Worm (Caenorhabditis elegans): Measurements from ENCODE around the gene T23B12.6.

The T23B12.6 gene

ce11 chrV:8445636-8446035 lies 14.6 kb downstream of the T23B12.6 start:
- TF ChIP-seq mbf-1 (tag; optimal IDR thresholded peaks at IDR 0.05) (no peak), nhr-23 (tag; optimal IDR thresholded peaks at IDR 0.05) (no peak), nhr-237 (tag; optimal IDR thresholded peaks at IDR 0.05) (no peak), lsy-2 (tag; optimal IDR thresholded peaks at IDR 0.05) (peak in 1 of 2 experiments; percentile 20), ZK546.5 (tag; optimal IDR thresholded peaks at IDR 0.05) (no peak), gmeb-1 (tag; optimal IDR thresholded peaks at IDR 0.05) (peak; percentile 48), lin-11 (tag; optimal IDR thresholded peaks at IDR 0.05) (no peak), lin-39 (tag; optimal IDR thresholded peaks at IDR 0.05) (no peak), crh-2 (tag; optimal IDR thresholded peaks at IDR 0.05) (peak; percentile 50), nhr-11 (tag; optimal IDR thresholded peaks at IDR 0.05) (no peak), skn-1 (tag; optimal IDR thresholded peaks at IDR 0.05) (no peak), sem-4 (tag; optimal IDR thresholded peaks at IDR 0.05) (no peak), sma-9 (GFP tag; optimal IDR thresholded peaks at IDR 0.05) (peak; percentile 56), sma-9 (tag; optimal IDR thresholded peaks at IDR 0.05) (no peak), nhr-25 (tag; optimal IDR thresholded peaks at IDR 0.05) (peak; percentile 33), blmp-1 (tag; optimal IDR thresholded peaks at IDR 0.05; ENCODE audit: insufficient read depth) (no peak), nhr-12 (tag; optimal IDR thresholded peaks at IDR 0.05) (no peak), F13H6.1 (tag; optimal IDR thresholded peaks at IDR 0.05) (peak; percentile 38), elt-1 (tag; optimal IDR thresholded peaks at IDR 0.05) (no peak), unc-55 (GFP tag; optimal IDR thresholded peaks at IDR 0.05) (no peak), aly-2 (tag; optimal IDR thresholded peaks at IDR 0.05) (no peak), unc-39 (tag; optimal IDR thresholded peaks at IDR 0.05) (no peak), fos-1 (tag; optimal IDR thresholded peaks at IDR 0.05) (peak; percentile 65), dmd-4 (tag; optimal IDR thresholded peaks at IDR 0.05) (no peak), mab-5 (tag; optimal IDR thresholded peaks at IDR 0.05) (no peak), nhr-6 (tag; optimal IDR thresholded peaks at IDR 0.05) (no peak), nhr-21 (tag; optimal IDR thresholded peaks at IDR 0.05) (peak; percentile 14), ceh-16 (tag; optimal IDR thresholded peaks at IDR 0.05) (no peak), alr-1 (tag; optimal IDR thresholded peaks at IDR 0.05) (no peak), ceh-82 (tag; optimal IDR thresholded peaks at IDR 0.05) (no peak), ztf-1 (GFP tag; conservative IDR thresholded peaks at IDR 0.05) (no peak), C34F6.9 (tag; optimal IDR thresholded peaks at IDR 0.05) (peak; percentile 16), ztf-4 (tag; optimal IDR thresholded peaks at IDR 0.05) (no peak), lin-13 (GFP tag; optimal IDR thresholded peaks at IDR 0.05) (no peak), ama-1 (optimal IDR thresholded peaks at IDR 0.05) (no peak), ztf-11 (tag; optimal IDR thresholded peaks at IDR 0.05) (no peak), sma-3 (GFP tag; optimal IDR thresholded peaks at IDR 0.05) (peak; percentile 66), peb-1 (tag; optimal IDR thresholded peaks at IDR 0.05) (no peak), zag-1 (tag; optimal IDR thresholded peaks at IDR 0.05) (no peak), snpc-4 (tag; optimal IDR thresholded peaks at IDR 0.05) (peak; percentile 1), elt-3 (tag; optimal IDR thresholded peaks at IDR 0.05) (no peak), nhr-129 (tag; optimal IDR thresholded peaks at IDR 0.05) (peak; percentile 56), egl-27 (tag; optimal IDR thresholded peaks at IDR 0.05) (no peak), nhr-10 (tag; optimal IDR thresholded peaks at IDR 0.05) (no peak), Y55F3AM.14 (GFP tag; optimal IDR thresholded peaks at IDR 0.05) (no peak), R02D3.7 (tag; optimal IDR thresholded peaks at IDR 0.05) (no peak), nhr-77 (tag; optimal IDR thresholded peaks at IDR 0.05) (no peak), mdl-1 (tag; optimal IDR thresholded peaks at IDR 0.05) (no peak)

ce11 chrV:8444357-8444856 lies 15.8 kb downstream of the T23B12.6 start, which contains the start of gene lmd-3:
lmd-3 (minus strand) TSS chrV:8444806.
- no peak for TF ChIP-seq R02D3.7 (tag; optimal IDR thresholded peaks at IDR 0.05)
- no peak for TF ChIP-seq dmd-4 (tag; optimal IDR thresholded peaks at IDR 0.05)
- TF ChIP-seq peb-1 (tag; optimal IDR thresholded peaks at IDR 0.05): no peak
- TF ChIP-seq mbf-1 (tag; optimal IDR thresholded peaks at IDR 0.05): no peak
- no peak for TF ChIP-seq nhr-23 (tag; optimal IDR thresholded peaks at IDR 0.05)
- TF ChIP-seq nhr-77 (tag; optimal IDR thresholded peaks at IDR 0.05): no peak
- no peak for TF ChIP-seq sma-9 (GFP tag; optimal IDR thresholded peaks at IDR 0.05)
- TF ChIP-seq sma-9 (tag; optimal IDR thresholded peaks at IDR 0.05): no peak
- TF ChIP-seq skn-1 (tag; optimal IDR thresholded peaks at IDR 0.05): no peak
- no peak for TF ChIP-seq elt-1 (tag; optimal IDR thresholded peaks at IDR 0.05)
- no peak for TF ChIP-seq alr-1 (tag; optimal IDR thresholded peaks at IDR 0.05)

Data from whole organism, L2 larva.